Worm (Caenorhabditis elegans) whole organism, L2 larva: ENCODE measurements around the gene lhpp-1.

Experiments
- fos-1 ChIP-seq: fragments of 150-350 bp; optimal IDR thresholded peaks from 2 replicates; lab custom pipeline; 2014; ENCODE audit warnings: missing biosample characterization, missing genetic modification characterization
- mdl-1 ChIP-seq, 2 experiments: fragments of 150-350 bp in 1 of 2; sonication (generic microtip) in 1 of 2; optimal IDR thresholded peaks; 2 replicates each; lab custom pipeline; 2017; ENCODE audit warnings: missing biosample characterization in 2 of 2, missing genetic modification characterization in 2 of 2
- nhr-10 ChIP-seq: sonication (generic microtip); optimal IDR thresholded peaks from 2 replicates; lab custom pipeline; 2017; ENCODE audit warnings: missing biosample characterization, missing genetic modification characterization
- nhr-23 ChIP-seq: fragments of 150-350 bp; optimal IDR thresholded peaks from 2 replicates; lab custom pipeline; 2014; ENCODE audit warnings: missing biosample characterization, missing genetic modification reagents, missing genetic modification characterization
- nhr-237 ChIP-seq: fragments of 150-350 bp; optimal IDR thresholded peaks from 2 replicates; lab custom pipeline; 2014; ENCODE audit warnings: missing biosample characterization, missing genetic modification characterization
- nhr-77 ChIP-seq: fragments of 150-350 bp; optimal IDR thresholded peaks from 2 replicates; lab custom pipeline; 2014; ENCODE audit warnings: missing biosample characterization, missing genetic modification characterization
- zag-1 ChIP-seq: fragments of 150-350 bp; optimal IDR thresholded peaks from 2 replicates; lab custom pipeline; 2014; ENCODE audit warnings: missing biosample characterization, missing genetic modification characterization

- no peak for TF ChIP-seq nhr-77 (tag; lab: Kevin White, UChicago)
- TF ChIP-seq nhr-10 (tag; lab: Kevin White, UChicago), result no peak
- TF ChIP-seq fos-1 (tag; lab: Kevin White, UChicago), result no peak
- TF ChIP-seq nhr-23, result no peak
- TF ChIP-seq nhr-237, result no peak
- no peak for TF ChIP-seq zag-1 (tag; lab: Kevin White, UChicago)
- no peak for TF ChIP-seq mdl-1 (tag; optimal IDR thresholded peaks at IDR 0.05; lab: Kevin White, UChicago)
Observed at ce11 chrV:12059719-12060118, 51.9 kb downstream of the lhpp-1 start, which contains the start of gene R07B7.2.
